Fruit fly (Drosophila melanogaster): ENCODE measurements around the gene CG2656.

CG2656 gene

DNA sequence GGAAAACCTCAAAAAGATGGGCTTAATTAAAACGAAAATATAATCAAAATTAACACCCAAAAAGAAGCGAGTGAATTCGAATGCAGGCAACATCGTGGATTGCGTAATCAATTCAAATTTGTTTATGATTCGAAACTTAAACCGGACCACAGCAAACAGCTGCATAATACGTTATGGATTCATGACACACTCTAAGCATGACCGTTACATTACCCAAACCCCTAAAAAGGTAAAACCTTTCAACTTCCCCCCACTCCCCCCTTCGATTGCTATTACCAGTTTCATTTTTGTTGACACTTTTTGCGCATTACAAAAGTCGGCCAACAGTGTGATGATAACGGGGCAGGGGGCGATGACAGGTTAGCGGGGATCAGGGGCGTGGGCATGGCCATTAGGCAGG lies 25.4 kb downstream of the CG2656 start (continued):
- TF ChIP-seq crol (GFP tag; IDR thresholded peaks at IDR 0.05) (peak; percentile 29; the same call in 1 of the 2 replicates), CG12219 (GFP tag; optimal IDR thresholded peaks at IDR 0.05) (no peak), jumu (GFP tag; optimal IDR thresholded peaks at IDR 0.05) (no peak), Med (GFP tag) (no peak), vvl (GFP tag; IDR thresholded peaks at IDR 0.05) (peak; percentile 62; the same call in 1 of the 2 replicates), CG4854 (GFP tag; optimal IDR thresholded peaks at IDR 0.05) (no peak), crc (GFP tag; optimal IDR thresholded peaks at IDR 0.05) (no peak), chinmo (GFP tag; IDR thresholded peaks at IDR 0.05; ENCODE audit: partially characterized antibody) (0 out of 4 replicates have a peak, but pooled peaks have one; percentile 46), dmrt99B (tag; optimal IDR thresholded peaks at IDR 0.05) (no peak), Dbx (GFP tag; IDR thresholded peaks at IDR 0.05) (no peak), kni (GFP tag; optimal IDR thresholded peaks at IDR 0.05) (peak; percentile 84), Blimp-1 (GFP tag; optimal IDR thresholded peaks at IDR 0.05) (peak; percentile 33)

DNA sequence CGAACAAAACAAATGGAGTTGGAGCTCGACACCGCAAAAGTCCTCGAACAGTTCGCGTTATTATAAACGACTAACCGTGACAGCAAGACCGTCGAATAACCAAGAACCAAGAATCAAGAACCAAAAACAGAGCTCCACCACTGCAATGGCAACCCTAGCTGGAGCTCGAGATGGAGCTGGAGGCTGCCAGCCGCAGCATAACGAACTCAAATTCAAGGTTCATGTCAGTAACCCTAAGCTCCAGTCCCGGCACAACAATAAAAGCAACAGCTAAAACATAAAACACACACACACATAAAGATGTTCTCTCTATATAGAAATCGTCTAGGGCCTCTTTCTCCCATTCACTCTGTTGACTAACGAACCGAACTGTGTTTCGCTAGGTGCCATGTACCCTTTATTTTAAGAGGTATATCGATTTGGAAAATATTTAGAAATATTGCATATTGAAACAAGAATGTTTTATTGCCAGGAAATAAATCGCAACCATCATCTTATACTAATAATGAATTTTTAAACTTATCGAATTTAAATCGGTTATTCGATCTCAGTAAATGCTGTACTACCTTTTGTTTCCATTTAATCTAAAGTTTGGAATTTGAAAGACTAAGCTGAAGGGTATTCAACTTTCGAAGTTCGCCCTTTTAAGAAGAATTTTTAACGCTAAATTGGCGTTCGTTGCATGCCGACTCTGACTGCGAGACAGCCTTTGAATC lies 27.0 kb downstream of the CG2656 start:
- TF ChIP-seq gsb-n (tag; optimal IDR thresholded peaks at IDR 0.05) (peak; percentile 22), chif (GFP tag; optimal IDR thresholded peaks at IDR 0.05) (peak in 1 of 2 experiments; percentile 12), CG10321 (GFP tag; IDR thresholded peaks at IDR 0.05) (no peak), CG17385 (GFP tag; optimal IDR thresholded peaks at IDR 0.05) (no peak), CG10267 (tag; optimal IDR thresholded peaks at IDR 0.05) (peak; percentile 39), vvl (GFP tag; IDR thresholded peaks at IDR 0.05) (0 out of 2 replicates have a peak, but pooled peaks have one; percentile 23), nmo (GFP tag; optimal IDR thresholded peaks at IDR 0.05) (peak; percentile 26), pita (GFP tag; optimal IDR thresholded peaks at IDR 0.05) (no peak), nom (GFP tag; optimal IDR thresholded peaks at IDR 0.05) (peak; percentile 23), CG10979 (tag; optimal IDR thresholded peaks at IDR 0.05) (peak; percentile 62), CG12391 (tag; optimal IDR thresholded peaks at IDR 0.05) (peak; percentile 20), CG15514 (GFP tag; optimal IDR thresholded peaks at IDR 0.05) (no peak), CG6765 (GFP tag; optimal IDR thresholded peaks at IDR 0.05) (no peak), luna (GFP tag; optimal IDR thresholded peaks at IDR 0.05) (no peak), MESR4 (GFP tag; optimal IDR thresholded peaks at IDR 0.05) (no peak), Hsf (GFP tag; optimal IDR thresholded peaks at IDR 0.05) (peak; percentile 20), zfh1 (GFP tag; IDR thresholded peaks at IDR 0.05) (peak; percentile 57; the same call in 2 of the 3 replicates), Blimp-1 (GFP tag; optimal IDR thresholded peaks at IDR 0.05) (peak; percentile 57), dan (GFP tag; IDR thresholded peaks at IDR 0.05) (no peak), zen (tag; optimal IDR thresholded peaks at IDR 0.05) (no peak), Sox102F (GFP tag; optimal IDR thresholded peaks at IDR 0.05) (peak; percentile 30), CG15601 (tag; optimal IDR thresholded peaks at IDR 0.05) (peak; percentile 28), dmrt11E (tag; optimal IDR thresholded peaks at IDR 0.05) (peak; percentile 59), CoRest (tag; optimal IDR thresholded peaks at IDR 0.05) (peak; percentile 11), CG2712 (tag; optimal IDR thresholded peaks at IDR 0.05) (peak; percentile 65), prd (optimal IDR thresholded peaks at IDR 0.05) (no peak), prd (GFP tag; IDR thresholded peaks at IDR 0.05) (peak; percentile 18; the same call in 1 of the 3 replicates), emc (GFP tag; optimal IDR thresholded peaks at IDR 0.05) (no peak), CG4282 (GFP tag; optimal IDR thresholded peaks at IDR 0.05) (no peak), Ets65A (GFP tag) (peak; percentile 91), D19A (tag; optimal IDR thresholded peaks at IDR 0.05) (peak; percentile 59), her (GFP tag; optimal IDR thresholded peaks at IDR 0.05) (no peak), Ssrp (tag; optimal IDR thresholded peaks at IDR 0.05) (peak; percentile 34), bsh (GFP tag; optimal IDR thresholded peaks at IDR 0.05) (peak in 1 of 2 experiments; percentile 67), eve (GFP tag; optimal IDR thresholded peaks at IDR 0.05) (no peak), Xrp1 (GFP tag; IDR thresholded peaks at IDR 0.05) (peak; percentile 43; the same call in 1 of the 2 replicates), CG9727 (GFP tag; optimal IDR thresholded peaks at IDR 0.05) (peak; percentile 16)
